Worm (Caenorhabditis elegans) whole organism, young adult: ENCODE results near the gene irld-47.
A peak's percentile ranks its signal among the peaks of the same experiment; 100 is the strongest.

Experiments used
- B0336.3 ChIP-seq: fragments of 200-800 bp; sonication (Bioruptor generic); IDR thresholded peaks from 2 replicates; pipeline ENCODE4 v1.3.6; 2022; ENCODE audit warnings: missing genetic modification characterization, missing compliant biosample characterization
- C06A6.2 ChIP-seq: fragments of 200-800 bp; sonication (Bioruptor generic); conservative IDR thresholded peaks from 2 replicates; pipeline ENCODE4 v1.3.6; 2022; ENCODE audit warnings: missing genetic modification characterization, missing compliant biosample characterization
- D2030.7 ChIP-seq: fragments of 200-800 bp; sonication (Bioruptor generic); IDR thresholded peaks from 2 replicates; pipeline ENCODE4 v1.3.6; 2022; ENCODE audit warnings: missing genetic modification reagents, missing genetic modification characterization, missing compliant biosample characterization
- F23B12.7 ChIP-seq: sonication (generic microtip); optimal IDR thresholded peaks from 2 replicates; lab custom pipeline; 2017; ENCODE audit warnings: missing genetic modification characterization, mild to moderate bottlenecking, missing compliant biosample characterization, antibody characterized with exemption, moderate library complexity; ENCODE audit not compliant: insufficient read depth
- F33H1.4 ChIP-seq: fragments of 200-800 bp; sonication (Bioruptor generic); IDR thresholded peaks from 2 replicates; pipeline ENCODE4 v1.3.6; 2022; ENCODE audit warnings: missing genetic modification reagents, missing genetic modification characterization, missing compliant biosample characterization
- F37B4.10 ChIP-seq: fragments of 200-800 bp; sonication (Bioruptor generic); IDR thresholded peaks from 2 replicates; pipeline ENCODE4 v1.3.6; 2022; ENCODE audit warnings: missing genetic modification characterization, missing compliant biosample characterization
- K11D2.4 ChIP-seq: fragments of 200-800 bp; sonication (Bioruptor generic); IDR thresholded peaks from 2 replicates; pipeline ENCODE4 v1.3.6; 2022; ENCODE audit warnings: missing genetic modification reagents, missing genetic modification characterization, missing compliant biosample characterization
- K12H6.12 ChIP-seq: fragments of 200-800 bp; sonication (Bioruptor generic); optimal IDR thresholded peaks from 2 replicates; lab custom pipeline; 2018; ENCODE audit warnings: mild to moderate bottlenecking, missing genetic modification characterization, missing compliant biosample characterization
- T26A5.8 ChIP-seq: sonication (generic microtip); optimal IDR thresholded peaks from 2 replicates; lab custom pipeline; 2016; ENCODE audit warnings: missing genetic modification characterization, missing compliant biosample characterization
- Y53G8AR.9 ChIP-seq: fragments of 200-800 bp; sonication (Bioruptor generic); conservative IDR thresholded peaks from 2 replicates; pipeline ENCODE4 v1.3.6; 2022; ENCODE audit warnings: missing genetic modification reagents, missing genetic modification characterization, missing compliant biosample characterization
- Y79H2A.3 ChIP-seq: fragments of 200-800 bp; sonication (Bioruptor generic); conservative IDR thresholded peaks from 2 replicates; pipeline ENCODE4 v1.3.6; 2022; ENCODE audit warnings: missing genetic modification reagents, missing genetic modification characterization, missing compliant biosample characterization
- attf-5 ChIP-seq: fragments of 200-800 bp; sonication (Bioruptor generic); optimal IDR thresholded peaks from 2 replicates; lab custom pipeline; 2018; ENCODE audit warnings: mild to moderate bottlenecking, missing genetic modification characterization, missing compliant biosample characterization
- attf-6 ChIP-seq: fragments of 200-800 bp; sonication (Bioruptor generic); IDR thresholded peaks from 2 replicates; pipeline ENCODE4 v1.3.6; 2022; ENCODE audit warnings: missing genetic modification reagents, missing genetic modification characterization, missing compliant biosample characterization
- cebp-1 ChIP-seq, 2 experiments: fragments of 200-800 bp in 1 of 2; sonication (Bioruptor generic) in 1 of 2; sonication (generic microtip) in 1 of 2; IDR thresholded peaks in 1 of 2; optimal IDR thresholded peaks in 1 of 2; 2 replicates each; pipeline versions ENCODE4 v1.3.6 to Lab custom; 2017 to 2022; ENCODE audit warnings: missing compliant biosample characterization in 2 of 2, missing genetic modification characterization in 2 of 2, mild to moderate bottlenecking in 1 of 2, missing genetic modification reagents in 1 of 2, moderate library complexity in 1 of 2
- cebp-2 ChIP-seq: fragments of 200-800 bp; sonication (Bioruptor generic); IDR thresholded peaks from 2 replicates; pipeline ENCODE4 v1.3.6; 2022; ENCODE audit warnings: missing genetic modification characterization, missing compliant biosample characterization
- ceh-27 ChIP-seq: fragments of 200-800 bp; sonication (Bioruptor generic); optimal IDR thresholded peaks from 2 replicates; lab custom pipeline; 2018; ENCODE audit warnings: mild to moderate bottlenecking, missing genetic modification characterization, moderate library complexity, missing compliant biosample characterization
- ceh-91 ChIP-seq: fragments of 200-800 bp; sonication (Bioruptor generic); IDR thresholded peaks from 2 replicates; pipeline ENCODE4 v1.3.6; 2022; ENCODE audit warnings: missing genetic modification reagents, missing genetic modification characterization, missing compliant biosample characterization
- dox-1 ChIP-seq: fragments of 200-800 bp; sonication (Bioruptor generic); IDR thresholded peaks from 2 replicates; pipeline ENCODE4 v1.3.6; 2022; ENCODE audit warnings: missing genetic modification reagents, missing genetic modification characterization, missing compliant biosample characterization
- dpff-1 ChIP-seq: sonication (generic microtip); optimal IDR thresholded peaks from 2 replicates; lab custom pipeline; 2017; ENCODE audit warnings: mild to moderate bottlenecking, missing genetic modification characterization, missing compliant biosample characterization
- dpl-1 ChIP-seq: fragments of 150-350 bp; optimal IDR thresholded peaks from 2 replicates; lab custom pipeline; 2014; ENCODE audit warnings: missing biosample characterization, missing genetic modification reagents, missing genetic modification characterization
- egrh-3 ChIP-seq: fragments of 200-800 bp; sonication (Bioruptor generic); IDR thresholded peaks from 2 replicates; pipeline ENCODE4 v1.3.6; 2022; ENCODE audit warnings: missing genetic modification reagents, missing genetic modification characterization, missing compliant biosample characterization
- fkh-3 ChIP-seq: sonication (generic microtip); optimal IDR thresholded peaks from 2 replicates; lab custom pipeline; 2016; ENCODE audit warnings: mild to moderate bottlenecking, missing genetic modification characterization, missing compliant biosample characterization
- him-1 ChIP-seq: sonication (generic microtip); optimal IDR thresholded peaks from 2 replicates; lab custom pipeline; 2016; ENCODE audit warnings: missing genotype, missing genetic modification reagents, missing genetic modification characterization, missing compliant biosample characterization
- hlh-12 ChIP-seq: sonication (generic microtip); optimal IDR thresholded peaks from 2 replicates; lab custom pipeline; 2016; ENCODE audit warnings: missing genetic modification characterization, missing compliant biosample characterization
- hlh-26 ChIP-seq: fragments of 200-800 bp; sonication (Bioruptor generic); conservative IDR thresholded peaks from 2 replicates; pipeline ENCODE4 v1.3.6; 2022; ENCODE audit warnings: missing genetic modification reagents, missing genetic modification characterization, missing compliant biosample characterization
- hmg-1.2 ChIP-seq: fragments of 200-800 bp; sonication (Bioruptor generic); IDR thresholded peaks from 2 replicates; pipeline ENCODE4 v1.3.6; 2022; ENCODE audit warnings: missing genetic modification reagents, missing genetic modification characterization, missing compliant biosample characterization
- lin-35 ChIP-seq, 3 experiments: fragments of 150-350 bp in 2 of 3; sonication (generic microtip) in 1 of 3; optimal IDR thresholded peaks; 2 replicates each; lab custom pipeline; 2014 to 2018; ENCODE audit warnings: missing biosample characterization in 3 of 3, missing genetic modification characterization in 3 of 3, missing genetic modification reagents in 3 of 3
- lir-1 ChIP-seq: fragments of 200-800 bp; sonication (Bioruptor generic); conservative IDR thresholded peaks from 2 replicates; pipeline ENCODE4 v1.3.6; 2022; ENCODE audit warnings: missing genetic modification reagents, missing genetic modification characterization, missing compliant biosample characterization
- lsl-1 ChIP-seq: fragments of 200-800 bp; sonication (Bioruptor generic); optimal IDR thresholded peaks from 2 replicates; lab custom pipeline; 2018; ENCODE audit warnings: mild to moderate bottlenecking, missing genetic modification characterization, moderate library complexity, missing compliant biosample characterization
- madf-3 ChIP-seq: fragments of 200-800 bp; sonication (Bioruptor generic); IDR thresholded peaks from 2 replicates; pipeline ENCODE4 v1.3.6; 2022; ENCODE audit warnings: missing genetic modification reagents, missing genetic modification characterization, missing compliant biosample characterization
- madf-8 ChIP-seq: fragments of 200-800 bp; sonication (Bioruptor generic); conservative IDR thresholded peaks from 2 replicates; pipeline ENCODE4 v1.3.6; 2022; ENCODE audit warnings: missing genetic modification reagents, missing genetic modification characterization, missing compliant biosample characterization
- mcd-1 ChIP-seq: fragments of 200-800 bp; sonication (Bioruptor generic); IDR thresholded peaks from 2 replicates; pipeline ENCODE4 v1.3.6; 2022; ENCODE audit warnings: missing genetic modification reagents, missing genetic modification characterization, missing compliant biosample characterization
- nfyb-1 ChIP-seq: fragments of 200-800 bp; sonication (Bioruptor generic); IDR thresholded peaks from 2 replicates; pipeline ENCODE4 v1.3.6; 2022; ENCODE audit warnings: missing genetic modification reagents, missing genetic modification characterization, missing compliant biosample characterization
- rcor-1 ChIP-seq: fragments of 200-800 bp; sonication (Bioruptor generic); IDR thresholded peaks from 2 replicates; pipeline ENCODE4 v1.3.6; 2022; ENCODE audit warnings: missing genetic modification reagents, missing genetic modification characterization, missing compliant biosample characterization
- repo-1 ChIP-seq: sonication (generic microtip); optimal IDR thresholded peaks from 2 replicates; lab custom pipeline; 2017; ENCODE audit warnings: mild to moderate bottlenecking, missing genetic modification characterization, missing compliant biosample characterization
- rpc-1 ChIP-seq, 2 experiments: fragments of 150-350 bp in 1 of 2; sonication (generic microtip) in 1 of 2; optimal IDR thresholded peaks; 2 replicates each; lab custom pipeline; 2014 to 2018; ENCODE audit warnings: missing biosample characterization in 1 of 2, missing genetic modification characterization in 1 of 2, missing genetic modification reagents in 1 of 2, missing genotype in 1 of 2
- sdz-38 ChIP-seq: sonication (generic microtip); optimal IDR thresholded peaks from 2 replicates; lab custom pipeline; 2016; ENCODE audit warnings: missing genotype, missing genetic modification characterization, missing compliant biosample characterization
- sea-2 ChIP-seq: fragments of 200-800 bp; sonication (Bioruptor generic); IDR thresholded peaks from 2 replicates; pipeline ENCODE4 v1.3.6; 2022; ENCODE audit warnings: missing genetic modification characterization, missing compliant biosample characterization
- snpc-1.1 ChIP-seq: sonication (generic microtip); optimal IDR thresholded peaks from 2 replicates; lab custom pipeline; 2017; ENCODE audit warnings: missing genetic modification characterization, mild to moderate bottlenecking, missing compliant biosample characterization, antibody characterized with exemption, moderate library complexity, missing genotype, missing genetic modification reagents; ENCODE audit not compliant: insufficient read depth
- snpc-3.4 ChIP-seq: sonication (generic microtip); optimal IDR thresholded peaks from 2 replicates; lab custom pipeline; 2017; ENCODE audit warnings: missing genetic modification characterization, mild to moderate bottlenecking, missing compliant biosample characterization, antibody characterized with exemption, moderate library complexity, missing genotype, missing genetic modification reagents
- snpc-4 ChIP-seq, 5 experiments: fragments of 150-350 bp in 1 of 5; sonication (generic microtip) in 4 of 5; optimal IDR thresholded peaks; 2 replicates each; lab custom pipeline; 2014 to 2018; ENCODE audit warnings: missing genetic modification characterization in 5 of 5, missing biosample characterization in 3 of 5, antibody characterized with exemption in 2 of 5, mild to moderate bottlenecking in 2 of 5, missing compliant biosample characterization in 2 of 5, missing genotype in 2 of 5, moderate library complexity in 2 of 5, missing genetic modification reagents in 1 of 5
- tbp1 ChIP-seq: fragments of 200-800 bp; sonication (Bioruptor generic); optimal IDR thresholded peaks from 2 replicates; lab custom pipeline; 2018; ENCODE audit warnings: mild to moderate bottlenecking, missing genetic modification characterization, missing compliant biosample characterization
- unc-130 ChIP-seq: sonication (generic microtip); optimal IDR thresholded peaks from 2 replicates; lab custom pipeline; 2016; ENCODE audit warnings: missing genetic modification reagents, missing genetic modification characterization, missing compliant biosample characterization
- zim-3 ChIP-seq: sonication (generic microtip); optimal IDR thresholded peaks from 2 replicates; lab custom pipeline; 2017; ENCODE audit warnings: mild to moderate bottlenecking, missing genetic modification characterization, moderate library complexity, missing compliant biosample characterization
- ztf-3 ChIP-seq: fragments of 200-800 bp; sonication (Bioruptor generic); optimal IDR thresholded peaks from 2 replicates; lab custom pipeline; 2018; ENCODE audit warnings: mild to moderate bottlenecking, missing genetic modification characterization, missing compliant biosample characterization

Gene irld-47

ce11 chrII:7860221-7860928, 38.0 kb upstream of the irld-47 start, which contains the start of gene lin-5 (continued):
- TF ChIP-seq rpc-1 (optimal IDR thresholded peaks at IDR 0.05; lab: Kevin White, UChicago) (no peak), rpc-1 (tag; optimal IDR thresholded peaks at IDR 0.05; lab: Kevin White, UChicago) (no peak), cebp-2 (GFP tag; lab: Robert Waterston, UW) (no peak), madf-8 (peak; percentile 95), madf-3 (0 out of 2 replicates have a peak, but pooled peaks have one; percentile 48), ztf-3 (GFP tag; lab: Kevin White, UChicago) (no peak), Y79H2A.3 (GFP tag; lab: Robert Waterston, UW) (peak; percentile 77; the same call in 1 of the 2 replicates), sdz-38 (tag; lab: Kevin White, UChicago) (no peak), T26A5.8 (tag; lab: Kevin White, UChicago) (no peak), dox-1 (GFP tag; lab: Robert Waterston, UW) (peak; percentile 76), ceh-91 (GFP tag; lab: Robert Waterston, UW) (peak; percentile 91), cebp-1 (GFP tag; IDR thresholded peaks at IDR 0.05; lab: Robert Waterston, UW) (no peak), cebp-1 (tag; optimal IDR thresholded peaks at IDR 0.05; lab: Kevin White, UChicago) (peak; percentile 13), Y53G8AR.9 (GFP tag; lab: Robert Waterston, UW) (peak; percentile 73; the same call in 1 of the 2 replicates), snpc-4 (GFP tag; optimal IDR thresholded peaks at IDR 0.05; lab: Kevin White, UChicago) (no peak), snpc-4 (tag; optimal IDR thresholded peaks at IDR 0.05; lab: Kevin White, UChicago) (peak in 2 of 4 experiments; percentile 14 to 43), C06A6.2 (GFP tag; lab: Robert Waterston, UW) (no peak), unc-130 (peak; percentile 82), zim-3 (tag; lab: Kevin White, UChicago) (no peak), F23B12.7 (no peak), F37B4.10 (no peak), repo-1 (tag; lab: Kevin White, UChicago) (no peak), fkh-3 (tag; lab: Kevin White, UChicago) (no peak), him-1 (no peak), dpff-1 (tag; lab: Kevin White, UChicago) (no peak), lsl-1 (GFP tag; lab: Kevin White, UChicago) (peak; percentile 93), snpc-3.4 (tag; lab: Kevin White, UChicago) (peak; percentile 82), lir-1 (GFP tag; lab: Robert Waterston, UW) (no peak; the same call in 1 of the 2 replicates), dpl-1 (GFP tag; lab: Kevin White, UChicago) (peak; percentile 80), K12H6.12 (tag; lab: Kevin White, UChicago) (no peak), lin-35 (GFP tag; optimal IDR thresholded peaks at IDR 0.05; lab: Kevin White, UChicago) (peak in 2 of 3 experiments; percentile 19 to 74), ceh-27 (GFP tag; lab: Kevin White, UChicago) (peak; percentile 23), K11D2.4 (GFP tag; lab: Robert Waterston, UW) (no peak), mcd-1 (GFP tag; lab: Robert Waterston, UW) (peak; percentile 36; the same call in 1 of the 2 replicates), F33H1.4 (GFP tag; lab: Robert Waterston, UW) (peak; percentile 91), rcor-1 (GFP tag; lab: Robert Waterston, UW) (peak; percentile 74), tbp1 (GFP tag; lab: Kevin White, UChicago) (peak; percentile 35), nfyb-1 (GFP tag; lab: Robert Waterston, UW) (0 out of 2 replicates have a peak, but pooled peaks have one; percentile 33), attf-6 (0 out of 2 replicates have a peak, but pooled peaks have one; percentile 10), hlh-26 (GFP tag; lab: Robert Waterston, UW) (no peak), sea-2 (GFP tag; lab: Robert Waterston, UW) (no peak), hlh-12 (tag; lab: Kevin White, UChicago) (no peak), snpc-1.1 (tag; lab: Kevin White, UChicago) (no peak), attf-5 (GFP tag; lab: Kevin White, UChicago) (peak; percentile 55), hmg-1.2 (GFP tag; lab: Robert Waterston, UW) (peak; percentile 67), egrh-3 (no peak), D2030.7 (GFP tag; lab: Robert Waterston, UW) (peak; percentile 91), B0336.3 (GFP tag; lab: Robert Waterston, UW) (peak; percentile 71; the same call in 1 of the 2 replicates)
